Worm (Caenorhabditis elegans): ENCODE measurements around the gene Y7A5A.10.

The Y7A5A.10 gene

ce11 chrX:15794977-15795376, at the start of gene Y7A5A.10:
Y7A5A.10 (minus strand) TSS chrX:15795077.
- TF ChIP-seq med-1 (GFP tag; optimal IDR thresholded peaks at IDR 0.05; ENCODE audit: insufficient read depth) (no peak), ref-1 (GFP tag; conservative IDR thresholded peaks at IDR 0.05) (no peak), ztf-29 (GFP tag; IDR thresholded peaks at IDR 0.05) (no peak), tab-1 (GFP tag; IDR thresholded peaks at IDR 0.05) (no peak), flt-1 (GFP tag; IDR thresholded peaks at IDR 0.05) (no peak), ztf-23 (GFP tag; IDR thresholded peaks at IDR 0.05) (no peak), cog-1 (tag; optimal IDR thresholded peaks at IDR 0.05) (no peak), T22C8.4 (GFP tag; IDR thresholded peaks at IDR 0.05) (no peak), klf-2 (GFP tag; conservative IDR thresholded peaks at IDR 0.05) (no peak)

- TF ChIP-seq klf-2 (GFP tag; conservative IDR thresholded peaks at IDR 0.05) = no peak
- TF ChIP-seq cog-1 (tag; optimal IDR thresholded peaks at IDR 0.05) = no peak
- TF ChIP-seq ref-1 (GFP tag; conservative IDR thresholded peaks at IDR 0.05) = no peak
- TF ChIP-seq ztf-23 (GFP tag; IDR thresholded peaks at IDR 0.05) = no peak
- TF ChIP-seq T22C8.4 (GFP tag; IDR thresholded peaks at IDR 0.05) = no peak
- TF ChIP-seq tab-1 (GFP tag; IDR thresholded peaks at IDR 0.05) = no peak
- no peak for TF ChIP-seq med-1 (GFP tag; optimal IDR thresholded peaks at IDR 0.05; ENCODE audit: insufficient read depth)
- TF ChIP-seq flt-1 (GFP tag; IDR thresholded peaks at IDR 0.05) = no peak
- no peak for TF ChIP-seq ztf-29 (GFP tag; IDR thresholded peaks at IDR 0.05)
These were observed 49.5 kb upstream of the Y7A5A.10 start for ce11 chrX:15844330-15844729.

ce11 chrX:15842492-15842891, 47.6 kb upstream of the Y7A5A.10 start:
- TF ChIP-seq ztf-23 (GFP tag; IDR thresholded peaks at IDR 0.05) = no peak

ce11 chrX:15841086-15841622, 46.3 kb upstream of the Y7A5A.10 start, which contains the start of gene serp-1.1:
serp-1.1 (plus strand) TSS chrX:15841572.
- TF ChIP-seq ztf-23 (GFP tag; IDR thresholded peaks at IDR 0.05) (peak; percentile 81), tab-1 (GFP tag; IDR thresholded peaks at IDR 0.05) (no peak; the same call in 1 of the 2 replicates), med-1 (GFP tag; optimal IDR thresholded peaks at IDR 0.05; ENCODE audit: insufficient read depth) (no peak), ref-1 (GFP tag; conservative IDR thresholded peaks at IDR 0.05) (no peak), klf-2 (GFP tag; conservative IDR thresholded peaks at IDR 0.05) (no peak), ztf-29 (GFP tag; IDR thresholded peaks at IDR 0.05) (peak; percentile 61; the same call in 1 of the 2 replicates), T22C8.4 (GFP tag; IDR thresholded peaks at IDR 0.05) (no peak), flt-1 (GFP tag; IDR thresholded peaks at IDR 0.05) (peak; percentile 88), cog-1 (tag; optimal IDR thresholded peaks at IDR 0.05) (peak; percentile 85)

- TF ChIP-seq tab-1 (GFP tag; IDR thresholded peaks at IDR 0.05) (no peak), cog-1 (tag; optimal IDR thresholded peaks at IDR 0.05) (no peak), ztf-23 (GFP tag; IDR thresholded peaks at IDR 0.05) (no peak), klf-2 (GFP tag; conservative IDR thresholded peaks at IDR 0.05) (no peak), ztf-29 (GFP tag; IDR thresholded peaks at IDR 0.05) (no peak), T22C8.4 (GFP tag; IDR thresholded peaks at IDR 0.05) (no peak), ref-1 (GFP tag; conservative IDR thresholded peaks at IDR 0.05) (no peak), med-1 (GFP tag; optimal IDR thresholded peaks at IDR 0.05; ENCODE audit: insufficient read depth) (no peak), flt-1 (GFP tag; IDR thresholded peaks at IDR 0.05) (no peak)
These were observed 43.6 kb upstream of the Y7A5A.10 start, which contains the start of gene acox-1.6 for ce11 chrX:15838496-15838948. acox-1.6 (minus strand) TSS chrX:15838546.

ce11 chrX:15831537-15831936, 36.7 kb upstream of the Y7A5A.10 start:
- no peak for TF ChIP-seq tab-1 (GFP tag; IDR thresholded peaks at IDR 0.05)
- TF ChIP-seq ztf-23 (GFP tag; IDR thresholded peaks at IDR 0.05) = no peak
- TF ChIP-seq ztf-29 (GFP tag; IDR thresholded peaks at IDR 0.05) = no peak
- TF ChIP-seq cog-1 (tag; optimal IDR thresholded peaks at IDR 0.05) = no peak
- TF ChIP-seq med-1 (GFP tag; optimal IDR thresholded peaks at IDR 0.05; ENCODE audit: insufficient read depth) = no peak
- no peak for TF ChIP-seq T22C8.4 (GFP tag; IDR thresholded peaks at IDR 0.05)
- no peak for TF ChIP-seq ref-1 (GFP tag; conservative IDR thresholded peaks at IDR 0.05)
- TF ChIP-seq klf-2 (GFP tag; conservative IDR thresholded peaks at IDR 0.05) = no peak
- no peak for TF ChIP-seq flt-1 (GFP tag; IDR thresholded peaks at IDR 0.05)

ce11 chrX:15828059-15828458, 33.2 kb upstream of the Y7A5A.10 start, which contains the start of gene Y7A5A.20:
Y7A5A.20 (plus strand) TSS chrX:15828359.
- TF ChIP-seq med-1 (GFP tag; optimal IDR thresholded peaks at IDR 0.05; ENCODE audit: insufficient read depth) (no peak), klf-2 (GFP tag; conservative IDR thresholded peaks at IDR 0.05) (no peak), tab-1 (GFP tag; IDR thresholded peaks at IDR 0.05) (no peak), flt-1 (GFP tag; IDR thresholded peaks at IDR 0.05) (no peak), ref-1 (GFP tag; conservative IDR thresholded peaks at IDR 0.05) (no peak), cog-1 (tag; optimal IDR thresholded peaks at IDR 0.05) (no peak), T22C8.4 (GFP tag; IDR thresholded peaks at IDR 0.05) (no peak), ztf-29 (GFP tag; IDR thresholded peaks at IDR 0.05) (no peak), ztf-23 (GFP tag; IDR thresholded peaks at IDR 0.05) (no peak)

- TF ChIP-seq T22C8.4 (GFP tag; IDR thresholded peaks at IDR 0.05) = no peak
- TF ChIP-seq ref-1 (GFP tag; conservative IDR thresholded peaks at IDR 0.05) = no peak
- TF ChIP-seq ztf-23 (GFP tag; IDR thresholded peaks at IDR 0.05) = no peak
- TF ChIP-seq ztf-29 (GFP tag; IDR thresholded peaks at IDR 0.05) = no peak
- TF ChIP-seq tab-1 (GFP tag; IDR thresholded peaks at IDR 0.05) = no peak
These were observed 32.0 kb upstream of the Y7A5A.10 start, which contains the start of gene Y7A5A.9 for ce11 chrX:15826866-15827265. Y7A5A.9 (plus strand) TSS chrX:15827166.

ce11 chrX:15822197-15822596, 27.3 kb upstream of the Y7A5A.10 start, which contains the start of gene Y7A5A.8:
Y7A5A.8 (plus strand) TSS chrX:15822497.
- TF ChIP-seq med-1 (GFP tag; optimal IDR thresholded peaks at IDR 0.05; ENCODE audit: insufficient read depth) (no peak), ztf-23 (GFP tag; IDR thresholded peaks at IDR 0.05) (no peak), cog-1 (tag; optimal IDR thresholded peaks at IDR 0.05) (no peak), tab-1 (GFP tag; IDR thresholded peaks at IDR 0.05) (no peak), ref-1 (GFP tag; conservative IDR thresholded peaks at IDR 0.05) (no peak), flt-1 (GFP tag; IDR thresholded peaks at IDR 0.05) (no peak), T22C8.4 (GFP tag; IDR thresholded peaks at IDR 0.05) (no peak), klf-2 (GFP tag; conservative IDR thresholded peaks at IDR 0.05) (no peak), ztf-29 (GFP tag; IDR thresholded peaks at IDR 0.05) (no peak)

ce11 chrX:15814548-15814947, 19.7 kb upstream of the Y7A5A.10 start:
- no peak for TF ChIP-seq ztf-29 (GFP tag; IDR thresholded peaks at IDR 0.05)
- no peak for TF ChIP-seq klf-2 (GFP tag; conservative IDR thresholded peaks at IDR 0.05)
- no peak for TF ChIP-seq flt-1 (GFP tag; IDR thresholded peaks at IDR 0.05)
- TF ChIP-seq med-1 (GFP tag; optimal IDR thresholded peaks at IDR 0.05; ENCODE audit: insufficient read depth) = no peak
- no peak for TF ChIP-seq tab-1 (GFP tag; IDR thresholded peaks at IDR 0.05)
- TF ChIP-seq ztf-23 (GFP tag; IDR thresholded peaks at IDR 0.05) = no peak
- no peak for TF ChIP-seq cog-1 (tag; optimal IDR thresholded peaks at IDR 0.05)
- no peak for TF ChIP-seq ref-1 (GFP tag; conservative IDR thresholded peaks at IDR 0.05)
- no peak for TF ChIP-seq T22C8.4 (GFP tag; IDR thresholded peaks at IDR 0.05)
